Worm (Caenorhabditis elegans): ENCODE data around the gene prx-1.

DNA sequence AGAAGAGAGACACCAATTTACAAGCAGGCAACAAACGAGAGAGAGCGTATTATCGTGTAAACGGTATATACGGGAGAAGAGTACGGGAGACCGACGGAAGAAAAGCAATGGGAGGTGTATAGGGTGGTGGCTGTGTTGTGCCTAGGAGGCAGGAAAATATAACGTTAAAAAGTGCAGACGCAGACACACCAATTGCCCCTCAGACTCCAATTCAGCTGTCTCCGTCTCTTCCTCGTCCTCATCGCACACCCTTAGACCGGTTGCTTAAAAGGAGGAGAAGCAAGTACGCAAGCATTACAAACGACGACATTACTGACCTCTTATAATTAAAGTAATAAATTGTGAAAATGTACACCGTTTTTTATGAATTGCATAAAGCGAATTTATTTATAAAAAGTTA, 1.3 kb upstream of the prx-1 start:
- TF ChIP-seq hmbx-1 (tag; optimal IDR thresholded peaks at IDR 0.05) = no peak
- TF ChIP-seq ama-1 (optimal IDR thresholded peaks at IDR 0.05) = no peak
- no peak for TF ChIP-seq ets-7 (tag; optimal IDR thresholded peaks at IDR 0.05)
- TF ChIP-seq tbx-37 (GFP tag; conservative IDR thresholded peaks at IDR 0.05) = 0 out of 2 replicates have a peak, but pooled peaks have one; percentile 18
- no peak for TF ChIP-seq tbx-11 (GFP tag; IDR thresholded peaks at IDR 0.05)
- peak; percentile 76 for TF ChIP-seq F13C5.2 (tag; optimal IDR thresholded peaks at IDR 0.05)
- peak; percentile 88 for TF ChIP-seq hmg-4 (GFP tag; optimal IDR thresholded peaks at IDR 0.05)
- TF ChIP-seq scrt-1 (GFP tag; IDR thresholded peaks at IDR 0.05) = 0 out of 2 replicates have a peak, but pooled peaks have one; percentile 28
- no peak for TF ChIP-seq aly-1 (tag; optimal IDR thresholded peaks at IDR 0.05)
- no peak for TF ChIP-seq hnd-1 (tag; optimal IDR thresholded peaks at IDR 0.05)
- peak; percentile 59; the same call in 1 of the 2 replicates for TF ChIP-seq flt-1 (GFP tag; IDR thresholded peaks at IDR 0.05)
- no peak for TF ChIP-seq tra-4 (tag; optimal IDR thresholded peaks at IDR 0.05)
- peak; percentile 4 for TF ChIP-seq ceh-13 (GFP tag; optimal IDR thresholded peaks at IDR 0.05)

Data from whole organism, early embryonic.